Fruit fly (Drosophila melanogaster): ENCODE results near the gene ZIPIC.

Gene ZIPIC

DNA sequence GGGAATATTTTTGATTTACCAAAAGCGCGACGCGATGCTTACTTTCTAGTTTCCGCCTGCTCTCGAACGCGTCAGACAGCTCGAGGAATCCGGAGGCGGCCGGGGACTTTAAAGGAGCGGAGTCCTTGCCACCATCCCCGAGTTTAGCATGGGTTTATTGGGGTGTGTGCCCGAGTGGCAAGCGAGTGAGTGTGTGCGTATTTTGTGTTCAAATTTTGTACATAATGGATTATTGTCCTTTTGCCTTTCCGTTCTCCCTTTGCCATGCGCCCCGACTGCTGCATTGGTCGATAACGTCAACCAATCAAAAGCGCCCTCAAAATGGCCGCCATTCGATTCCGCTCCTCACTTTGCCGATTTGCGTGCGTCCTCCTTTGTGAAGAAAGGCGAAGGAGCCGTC, 6.6 kb downstream of the ZIPIC start:
- TF ChIP-seq Eip93F (GFP tag; optimal IDR thresholded peaks at IDR 0.05) (no peak), Ets21C (GFP tag; optimal IDR thresholded peaks at IDR 0.05) (no peak), CG11294 (GFP tag; IDR thresholded peaks at IDR 0.05) (no peak), CG10631 (GFP tag; optimal IDR thresholded peaks at IDR 0.05) (no peak), spab (GFP tag; optimal IDR thresholded peaks at IDR 0.05) (no peak), salr (GFP tag; optimal IDR thresholded peaks at IDR 0.05) (no peak), CG4318 (GFP tag; optimal IDR thresholded peaks at IDR 0.05) (no peak), CG9139 (GFP tag; optimal IDR thresholded peaks at IDR 0.05) (no peak), Sox102F (GFP tag; optimal IDR thresholded peaks at IDR 0.05) (no peak), esn (GFP tag; optimal IDR thresholded peaks at IDR 0.05) (no peak), Eip78C (GFP tag) (no peak), CG3032 (tag; optimal IDR thresholded peaks at IDR 0.05) (no peak), CG10669 (GFP tag; optimal IDR thresholded peaks at IDR 0.05) (no peak), lz (GFP tag; optimal IDR thresholded peaks at IDR 0.05) (no peak), Lpt (GFP tag; optimal IDR thresholded peaks at IDR 0.05) (no peak), fkh (GFP tag; optimal IDR thresholded peaks at IDR 0.05) (no peak), pdm3 (GFP tag; optimal IDR thresholded peaks at IDR 0.05) (no peak), CG8319 (GFP tag; optimal IDR thresholded peaks at IDR 0.05) (no peak), Blimp-1 (GFP tag; optimal IDR thresholded peaks at IDR 0.05) (no peak)

DNA sequence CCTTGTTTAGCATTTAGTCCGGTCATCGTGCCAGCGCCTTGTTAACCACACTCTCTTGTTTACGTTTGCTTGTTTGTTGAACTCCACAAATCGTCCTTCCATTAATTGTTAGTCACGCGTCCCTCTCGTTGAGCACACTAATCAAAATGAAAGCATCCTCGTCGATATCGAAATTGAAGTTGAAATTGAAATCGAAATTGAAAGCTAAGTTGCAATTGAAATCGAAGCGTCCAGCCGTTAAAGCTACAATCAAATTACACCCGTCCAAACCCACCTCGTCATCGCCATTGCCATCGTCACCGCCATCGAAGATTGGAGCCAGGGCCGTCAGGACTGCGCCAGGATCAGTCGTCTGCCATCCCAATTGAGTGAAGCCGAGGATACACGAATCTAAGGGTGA, 13.2 kb downstream of the ZIPIC start:
- TF ChIP-seq CG6163 (GFP tag; IDR thresholded peaks at IDR 0.05): no peak
- no peak for TF ChIP-seq Sox14 (GFP tag; optimal IDR thresholded peaks at IDR 0.05)
- TF ChIP-seq fd59A (GFP tag; optimal IDR thresholded peaks at IDR 0.05): no peak
- TF ChIP-seq Smox (GFP tag; optimal IDR thresholded peaks at IDR 0.05): no peak
- TF ChIP-seq CG34406 (GFP tag; optimal IDR thresholded peaks at IDR 0.05): no peak
- no peak for TF ChIP-seq fd85E (GFP tag; optimal IDR thresholded peaks at IDR 0.05)
- TF ChIP-seq fkh (GFP tag; optimal IDR thresholded peaks at IDR 0.05): no peak
- TF ChIP-seq salr (GFP tag; optimal IDR thresholded peaks at IDR 0.05): no peak

dm6 chr3R:30022452-30023028, 14.1 kb downstream of the ZIPIC start, which contains the start of the genes RpS28a and Axn:
TSS of gene RpS28a (minus strand) at chr3R:30022648.
TSS of gene Axn (plus strand) at chr3R:30022842.
- TF ChIP-seq acj6 (GFP tag; optimal IDR thresholded peaks at IDR 0.05) (no peak), svp (GFP tag) (peak; percentile 96), CG8319 (GFP tag; optimal IDR thresholded peaks at IDR 0.05) (peak; percentile 100), CG16779 (tag; optimal IDR thresholded peaks at IDR 0.05) (no peak), cyc (GFP tag; optimal IDR thresholded peaks at IDR 0.05) (peak; percentile 1), CG31627 (GFP tag; optimal IDR thresholded peaks at IDR 0.05) (peak; percentile 6), Hr39 (GFP tag; optimal IDR thresholded peaks at IDR 0.05) (peak; percentile 9), CG8632 (GFP tag; optimal IDR thresholded peaks at IDR 0.05) (no peak)

- TF ChIP-seq Sox102F (GFP tag; optimal IDR thresholded peaks at IDR 0.05) (no peak), CG10669 (GFP tag; optimal IDR thresholded peaks at IDR 0.05) (peak; percentile 35), Eip93F (GFP tag; optimal IDR thresholded peaks at IDR 0.05) (no peak), topi (GFP tag; optimal IDR thresholded peaks at IDR 0.05) (peak; percentile 10), achi (GFP tag; optimal IDR thresholded peaks at IDR 0.05) (no peak), Gug (GFP tag; IDR thresholded peaks at IDR 0.05) (no peak), CG3032 (tag; optimal IDR thresholded peaks at IDR 0.05) (no peak), Lpt (GFP tag; optimal IDR thresholded peaks at IDR 0.05) (peak; percentile 68), OdsH (GFP tag; optimal IDR thresholded peaks at IDR 0.05) (no peak), vri (GFP tag; optimal IDR thresholded peaks at IDR 0.05) (no peak), dsx (GFP tag; optimal IDR thresholded peaks at IDR 0.05; ENCODE audit: poor library complexity, severe bottlenecking) (no peak), CG6163 (GFP tag; IDR thresholded peaks at IDR 0.05) (no peak; the same call in 1 of the 3 replicates), CG6276 (GFP tag; optimal IDR thresholded peaks at IDR 0.05) (no peak), CG16779 (tag; optimal IDR thresholded peaks at IDR 0.05) (peak; percentile 50), spab (GFP tag; optimal IDR thresholded peaks at IDR 0.05) (no peak), salr (GFP tag; optimal IDR thresholded peaks at IDR 0.05) (no peak), CG31627 (GFP tag; optimal IDR thresholded peaks at IDR 0.05) (no peak), net (GFP tag; optimal IDR thresholded peaks at IDR 0.05) (no peak), CG11902 (GFP tag; optimal IDR thresholded peaks at IDR 0.05) (no peak), esn (GFP tag; optimal IDR thresholded peaks at IDR 0.05) (peak; percentile 54), CG6854 (GFP tag; optimal IDR thresholded peaks at IDR 0.05) (peak; percentile 92), Hr38 (GFP tag; optimal IDR thresholded peaks at IDR 0.05) (no peak), Ets96B (tag; optimal IDR thresholded peaks at IDR 0.05) (no peak)
Measured at dm6 chr3R:30021559-30022451, 14.9 kb downstream of the ZIPIC start, which contains the start of gene Mgat2. TSS of gene Mgat2 (minus strand) at chr3R:30022221.

Data from whole organism, prepupa.